Fruit fly (Drosophila melanogaster): ENCODE results near the gene dpr19.

dm6 chr2L:10333091-10333991, 42.6 kb upstream of the dpr19 start, which contains the start of gene GATAd:
- TF ChIP-seq CG7101 (tag; optimal IDR thresholded peaks at IDR 0.05) (peak; percentile 8), CG5204 (GFP tag; optimal IDR thresholded peaks at IDR 0.05) (no peak), cnc (optimal IDR thresholded peaks at IDR 0.05) (no peak), bab1 (GFP tag; optimal IDR thresholded peaks at IDR 0.05) (peak; percentile 41), toe (GFP tag; optimal IDR thresholded peaks at IDR 0.05) (no peak), tj (GFP tag; optimal IDR thresholded peaks at IDR 0.05) (no peak), CG11617 (GFP tag; optimal IDR thresholded peaks at IDR 0.05) (no peak)

Data from whole organism, adult.